Fruit fly (Drosophila melanogaster): ENCODE data around the gene nmd.
A peak's percentile ranks its signal among the peaks of the same experiment; 100 is the strongest.

The nmd gene

dm6 chr2L:10294798-10295669 is 8.7 kb downstream of the nmd start, which contains the start of gene Hand:
Gene Hand (minus strand): TSS chr2L:10295385.
- TF ChIP-seq CG8478 (optimal IDR thresholded peaks at IDR 0.05) = no peak

dm6 chr2L:10292066-10292560 is 11.6 kb downstream of the nmd start, which contains the start of gene Ufd4:
Gene Ufd4 (minus strand): TSS chr2L:10292365.
- TF ChIP-seq CG8478 (optimal IDR thresholded peaks at IDR 0.05) = no peak
- no peak for TF ChIP-seq CTCF (optimal IDR thresholded peaks at IDR 0.05)

dm6 chr2L:10291276-10291675 is 12.5 kb downstream of the nmd start:
- TF ChIP-seq CTCF (optimal IDR thresholded peaks at IDR 0.05) = no peak
- TF ChIP-seq CG8478 (optimal IDR thresholded peaks at IDR 0.05) = no peak

- TF ChIP-seq CG8478 (optimal IDR thresholded peaks at IDR 0.05) = no peak
These were observed 23.0 kb downstream of the nmd start, which contains the start of gene CG34043 for dm6 chr2L:10280772-10281171. Gene CG34043 (minus strand): TSS chr2L:10280872.

- TF ChIP-seq CG8478 (optimal IDR thresholded peaks at IDR 0.05) = no peak
- TF ChIP-seq CTCF (optimal IDR thresholded peaks at IDR 0.05) = peak in 1 of 2 experiments; percentile 21
These were observed 25.1 kb downstream of the nmd start, which contains the start of gene Utx for dm6 chr2L:10278658-10279057. Gene Utx (minus strand): TSS chr2L:10278811.

dm6 chr2L:10277362-10277761 is 26.4 kb downstream of the nmd start:
- TF ChIP-seq CG8478 (optimal IDR thresholded peaks at IDR 0.05) = no peak
- peak in 1 of 2 experiments; percentile 9 for TF ChIP-seq CTCF (optimal IDR thresholded peaks at IDR 0.05)

- no peak for TF ChIP-seq CTCF (optimal IDR thresholded peaks at IDR 0.05)
These were observed 26.9 kb downstream of the nmd start for dm6 chr2L:10276846-10277245.

dm6 chr2L:10276436-10276835 is 27.3 kb downstream of the nmd start:
- TF ChIP-seq CTCF (optimal IDR thresholded peaks at IDR 0.05) = no peak
- TF ChIP-seq CG8478 (optimal IDR thresholded peaks at IDR 0.05) = no peak

- TF ChIP-seq CG8478 (optimal IDR thresholded peaks at IDR 0.05) (no peak), CTCF (optimal IDR thresholded peaks at IDR 0.05) (no peak)
These were observed 31.5 kb downstream of the nmd start, which contains the start of gene trk for dm6 chr2L:10272224-10272623. Gene trk (minus strand): TSS chr2L:10272324.

dm6 chr2L:10269854-10270253 is 33.9 kb downstream of the nmd start, which contains the start of gene Mulk:
Gene Mulk (plus strand): TSS chr2L:10270051.
- TF ChIP-seq CTCF (optimal IDR thresholded peaks at IDR 0.05) = no peak
- TF ChIP-seq CG8478 (optimal IDR thresholded peaks at IDR 0.05) = no peak

- TF ChIP-seq CTCF (optimal IDR thresholded peaks at IDR 0.05) (no peak), CG8478 (optimal IDR thresholded peaks at IDR 0.05) (no peak)
These were observed 35.1 kb downstream of the nmd start, which contains the start of gene CG4957 for dm6 chr2L:10268688-10269087. Gene CG4957 (plus strand): TSS chr2L:10268872.

dm6 chr2L:10266511-10266910 is 37.2 kb downstream of the nmd start, which contains the start of gene CG4953:
Gene CG4953 (plus strand): TSS chr2L:10266703.
- no peak for TF ChIP-seq CTCF (optimal IDR thresholded peaks at IDR 0.05)

- no peak for TF ChIP-seq CG8478 (optimal IDR thresholded peaks at IDR 0.05)
- no peak for TF ChIP-seq CTCF (optimal IDR thresholded peaks at IDR 0.05)
These were observed 38.6 kb downstream of the nmd start, which contains the start of gene Mob3 for dm6 chr2L:10265129-10265528. Gene Mob3 (plus strand): TSS chr2L:10265336.

- TF ChIP-seq CG8478 (optimal IDR thresholded peaks at IDR 0.05) (no peak), CTCF (optimal IDR thresholded peaks at IDR 0.05) (no peak)
These were observed 39.7 kb downstream of the nmd start, which contains the start of gene REPTOR-BP for dm6 chr2L:10263830-10264634. Gene REPTOR-BP (plus strand): TSS chr2L:10264125.

- TF ChIP-seq CTCF (optimal IDR thresholded peaks at IDR 0.05) (peak in 1 of 2 experiments; percentile 13), CG8478 (optimal IDR thresholded peaks at IDR 0.05) (no peak)
These were observed 40.4 kb downstream of the nmd start, which contains the start of gene Rsf1 for dm6 chr2L:10263343-10263744. Gene Rsf1 (minus strand): TSS chr2L:10263554.

All from S2 (cell line).